Fruit fly (Drosophila melanogaster) whole organism, embryonic: ENCODE data around the gene Nup358.

Experiments
- Ada2b ChIP-seq: fragments of 200-800 bp; sonication (Bioruptor generic); IDR thresholded peaks from 2 replicates; pipeline ENCODE4 v1.3.6; 2022; ENCODE audit warnings: missing biosample characterization, missing genetic modification characterization
- Bdp1 ChIP-seq: fragments of 200-800 bp; sonication (Bioruptor generic); optimal IDR thresholded peaks from 3 replicates; lab custom pipeline; 2016; ENCODE audit warnings: missing biosample characterization, missing genetic modification characterization
- CG10267 ChIP-seq: fragments of 200-800 bp; sonication (Bioruptor generic); optimal IDR thresholded peaks from 2 replicates; lab custom pipeline; 2018; ENCODE audit warnings: missing biosample characterization, mild to moderate bottlenecking, missing genetic modification characterization, moderate library complexity
- CG11247 ChIP-seq: fragments of 200-800 bp; sonication (Bioruptor generic); IDR thresholded peaks from 2 replicates; pipeline ENCODE4 v1.3.6; 2022; ENCODE audit warnings: missing biosample characterization, missing genetic modification characterization
- CG1233 ChIP-seq: fragments of 200-800 bp; sonication (Bioruptor generic); optimal IDR thresholded peaks from 4 replicates; lab custom pipeline; 2018; ENCODE audit warnings: missing biosample characterization, mild to moderate bottlenecking, missing genetic modification characterization
- CG12391 ChIP-seq: fragments of 200-800 bp; sonication (Bioruptor generic); optimal IDR thresholded peaks from 3 replicates; lab custom pipeline; 2018; ENCODE audit warnings: missing biosample characterization, mild to moderate bottlenecking, missing genetic modification characterization, moderate library complexity
- CG17568 ChIP-seq: fragments of 200-800 bp; sonication (Bioruptor generic); optimal IDR thresholded peaks from 2 replicates; lab custom pipeline; 2018; ENCODE audit warnings: missing biosample characterization, mild to moderate bottlenecking, missing genetic modification characterization, moderate library complexity
- CG18599 ChIP-seq: fragments of 200-800 bp; sonication (Bioruptor generic); optimal IDR thresholded peaks from 3 replicates; lab custom pipeline; 2017; ENCODE audit warnings: missing biosample characterization, missing genetic modification characterization, mild to moderate bottlenecking, moderate library complexity, missing genetic modification reagents
- CG2116 ChIP-seq: fragments of 200-800 bp; sonication (Bioruptor generic); optimal IDR thresholded peaks from 3 replicates; lab custom pipeline; 2018; ENCODE audit warnings: missing biosample characterization, mild to moderate bottlenecking, missing genetic modification characterization
- CG2120 ChIP-seq: fragments of 200-800 bp; sonication (Bioruptor generic); optimal IDR thresholded peaks from 3 replicates; lab custom pipeline; 2016; ENCODE audit warnings: missing biosample characterization, missing genetic modification characterization
- CG2678 ChIP-seq: fragments of 200-800 bp; sonication (Bioruptor generic); optimal IDR thresholded peaks from 3 replicates; lab custom pipeline; 2019; ENCODE audit warnings: missing biosample characterization, mild to moderate bottlenecking, missing genetic modification characterization, moderate library complexity
- CG30403 ChIP-seq: fragments of 200-800 bp; sonication (Bioruptor generic); optimal IDR thresholded peaks from 3 replicates; lab custom pipeline; 2016; ENCODE audit warnings: missing biosample characterization, missing genetic modification characterization
- CG34224 ChIP-seq: fragments of 200-800 bp; sonication (Bioruptor generic); IDR thresholded peaks from 3 replicates; pipeline ENCODE4 v1.3.6; 2022; ENCODE audit warnings: missing biosample characterization, missing genetic modification characterization; ENCODE audit not compliant: partially characterized antibody
- CG42726 ChIP-seq: fragments of 200-800 bp; sonication (Bioruptor generic); IDR thresholded peaks from 2 replicates; pipeline ENCODE4 v1.3.6; 2022; ENCODE audit warnings: missing biosample characterization, missing genetic modification characterization; ENCODE audit not compliant: partially characterized antibody
- CG4617 ChIP-seq: fragments of 200-800 bp; sonication (Bioruptor generic); optimal IDR thresholded peaks from 3 replicates; lab custom pipeline; 2016; ENCODE audit warnings: missing biosample characterization, missing genetic modification characterization, borderline replicate concordance
- CG7987 ChIP-seq: fragments of 200-800 bp; sonication (Bioruptor generic); optimal IDR thresholded peaks from 2 replicates; lab custom pipeline; 2018; ENCODE audit warnings: missing biosample characterization, mild to moderate bottlenecking, missing genetic modification characterization, moderate library complexity
- CG8290 ChIP-seq, 3 experiments: fragments of 200-800 bp; sonication (Bioruptor generic); optimal IDR thresholded peaks; 2 replicates each; lab custom pipeline; 2016 to 2019; ENCODE audit warnings: missing biosample characterization in 3 of 3, missing genetic modification characterization in 3 of 3, mild to moderate bottlenecking in 2 of 3, moderate library complexity in 1 of 3
- CG9437 ChIP-seq: fragments of 200-800 bp; sonication (Bioruptor generic); optimal IDR thresholded peaks from 2 replicates; lab custom pipeline; 2018; ENCODE audit warnings: missing biosample characterization, mild to moderate bottlenecking, missing genetic modification characterization
- Camta ChIP-seq: fragments of 200-800 bp; sonication (Bioruptor generic); optimal IDR thresholded peaks from 2 replicates; lab custom pipeline; 2016; ENCODE audit warnings: missing biosample characterization, missing genetic modification characterization
- CkIIα-i1 ChIP-seq: fragments of 200-800 bp; sonication (Bioruptor generic); IDR thresholded peaks from 2 replicates; pipeline ENCODE4 v1.3.6; 2022; ENCODE audit warnings: missing biosample characterization, missing genetic modification characterization
- D19B ChIP-seq: fragments of 200-800 bp; sonication (Bioruptor generic); optimal IDR thresholded peaks from 2 replicates; lab custom pipeline; 2017; ENCODE audit warnings: missing biosample characterization, mild to moderate bottlenecking, missing genetic modification characterization
- Hmx ChIP-seq: fragments of 200-800 bp; sonication (Bioruptor generic); optimal IDR thresholded peaks from 2 replicates; lab custom pipeline; 2016; ENCODE audit warnings: missing biosample characterization, missing genetic modification characterization
- MESR4 ChIP-seq: fragments of 200-800 bp; sonication (Bioruptor generic); optimal IDR thresholded peaks from 2 replicates; lab custom pipeline; 2018; ENCODE audit warnings: missing biosample characterization, mild to moderate bottlenecking, missing genetic modification characterization, moderate library complexity
- Meics ChIP-seq: fragments of 200-800 bp; sonication (Bioruptor generic); optimal IDR thresholded peaks from 2 replicates; lab custom pipeline; 2017; ENCODE audit warnings: missing biosample characterization, mild to moderate bottlenecking, missing genetic modification characterization
- Pdp1 ChIP-seq, 2 experiments: fragments of 200-800 bp; sonication (Bioruptor generic); optimal IDR thresholded peaks; 3 replicates each; lab custom pipeline; 2016; ENCODE audit warnings: missing biosample characterization in 2 of 2, missing genetic modification characterization in 2 of 2, mild to moderate bottlenecking in 1 of 2, moderate library complexity in 1 of 2
- Ptx1 ChIP-seq: fragments of 200-800 bp; sonication (Bioruptor generic); IDR thresholded peaks from 2 replicates; pipeline ENCODE4 v1.3.6; 2022; ENCODE audit warnings: missing biosample characterization, missing genetic modification characterization
- Rfx ChIP-seq: fragments of 200-800 bp; sonication (Bioruptor generic); IDR thresholded peaks from 2 replicates; pipeline ENCODE4 v1.3.6; 2022; ENCODE audit warnings: missing biosample characterization, missing genetic modification characterization
- Scr ChIP-seq: fragments of 200-800 bp; sonication (Bioruptor generic); IDR thresholded peaks from 2 replicates; pipeline ENCODE4 v1.3.6; 2022; ENCODE audit warnings: missing biosample characterization, missing genetic modification characterization; ENCODE audit not compliant: partially characterized antibody
- Sry-δ ChIP-seq: fragments of 200-800 bp; sonication (Bioruptor generic); optimal IDR thresholded peaks from 2 replicates; lab custom pipeline; 2016; ENCODE audit warnings: missing biosample characterization, missing genetic modification characterization
- Vsx1 ChIP-seq: fragments of 200-800 bp; sonication (Bioruptor generic); optimal IDR thresholded peaks from 2 replicates; lab custom pipeline; 2017; ENCODE audit warnings: missing biosample characterization, mild to moderate bottlenecking, missing genetic modification characterization, missing genetic modification reagents
- cg ChIP-seq: fragments of 200-800 bp; sonication (Bioruptor generic); optimal IDR thresholded peaks from 3 replicates; lab custom pipeline; 2019; ENCODE audit warnings: missing biosample characterization, mild to moderate bottlenecking, missing genetic modification characterization, moderate library complexity
- chinmo ChIP-seq: fragments of 200-800 bp; sonication (Bioruptor generic); IDR thresholded peaks from 4 replicates; pipeline ENCODE4 v1.3.6; 2022; ENCODE audit warnings: missing biosample characterization, missing genetic modification characterization; ENCODE audit not compliant: partially characterized antibody
- dysf ChIP-seq: fragments of 200-800 bp; sonication (Bioruptor generic); IDR thresholded peaks from 3 replicates; pipeline ENCODE4 v1.3.6; 2022; ENCODE audit warnings: missing biosample characterization, missing genetic modification characterization
- exex ChIP-seq: fragments of 200-800 bp; sonication (Bioruptor generic); optimal IDR thresholded peaks from 4 replicates; lab custom pipeline; 2018; ENCODE audit warnings: missing biosample characterization, mild to moderate bottlenecking, missing genetic modification characterization, moderate library complexity
- ftz-f1 ChIP-seq: fragments of 200-800 bp; sonication (Bioruptor generic); optimal IDR thresholded peaks from 2 replicates; lab custom pipeline; 2016; ENCODE audit warnings: missing biosample characterization, missing genetic modification characterization
- grau ChIP-seq: fragments of 200-800 bp; optimal IDR thresholded peaks from 3 replicates; lab custom pipeline; 2019; ENCODE audit warnings: missing biosample characterization, mild to moderate bottlenecking, missing genetic modification characterization, moderate library complexity
- kay ChIP-seq: fragments of 200-800 bp; sonication (Bioruptor generic); optimal IDR thresholded peaks from 2 replicates; lab custom pipeline; 2016; ENCODE audit warnings: missing biosample characterization, missing genetic modification characterization
- luna ChIP-seq: fragments of 200-800 bp; sonication (Bioruptor generic); optimal IDR thresholded peaks from 2 replicates; lab custom pipeline; 2016; ENCODE audit warnings: missing biosample characterization, missing genetic modification characterization
- nau ChIP-seq: fragments of 200-800 bp; sonication (Bioruptor generic); optimal IDR thresholded peaks from 3 replicates; lab custom pipeline; 2017; ENCODE audit warnings: missing biosample characterization, mild to moderate bottlenecking, missing genetic modification characterization, missing genetic modification reagents
- nmo ChIP-seq: fragments of 200-800 bp; sonication (Bioruptor generic); optimal IDR thresholded peaks from 2 replicates; lab custom pipeline; 2018; ENCODE audit warnings: missing biosample characterization, mild to moderate bottlenecking, missing genetic modification characterization, moderate library complexity
- pum ChIP-seq: fragments of 200-800 bp; sonication (Bioruptor generic); optimal IDR thresholded peaks from 2 replicates; lab custom pipeline; 2016; ENCODE audit warnings: missing biosample characterization, missing genetic modification characterization
- repo ChIP-seq: fragments of 200-800 bp; sonication (Bioruptor generic); optimal IDR thresholded peaks from 2 replicates; lab custom pipeline; 2016; ENCODE audit warnings: missing biosample characterization, missing genetic modification characterization
- run ChIP-seq: fragments of 200-800 bp; sonication (Bioruptor generic); optimal IDR thresholded peaks from 3 replicates; lab custom pipeline; 2018; ENCODE audit warnings: missing biosample characterization, mild to moderate bottlenecking, missing genetic modification characterization
- sens ChIP-seq: fragments of 200-800 bp; sonication (Bioruptor generic); peaks from one replicate; lab custom pipeline; 2016; ENCODE audit warnings: missing biosample characterization, missing genetic modification characterization
- sna ChIP-seq: fragments of 200-800 bp; sonication (Bioruptor generic); IDR thresholded peaks from 2 replicates; pipeline ENCODE4 v1.3.6; 2022; ENCODE audit warnings: missing biosample characterization, missing genetic modification characterization; ENCODE audit not compliant: partially characterized antibody
- tgo ChIP-seq: fragments of 200-800 bp; sonication (Bioruptor generic); IDR thresholded peaks from 3 replicates; pipeline ENCODE4 v1.3.6; 2022; ENCODE audit warnings: missing biosample characterization, missing genetic modification characterization
- trem ChIP-seq: fragments of 200-800 bp; optimal IDR thresholded peaks from 3 replicates; lab custom pipeline; 2019; ENCODE audit warnings: missing biosample characterization, mild to moderate bottlenecking, missing genetic modification characterization, moderate library complexity
- unpg ChIP-seq: fragments of 200-800 bp; sonication (Bioruptor generic); optimal IDR thresholded peaks from 3 replicates; lab custom pipeline; 2018; ENCODE audit warnings: missing biosample characterization, mild to moderate bottlenecking, missing genetic modification characterization, moderate library complexity
- vnd ChIP-seq: fragments of 200-800 bp; sonication (Bioruptor generic); IDR thresholded peaks from 3 replicates; pipeline ENCODE4 v1.3.6; 2022; ENCODE audit warnings: missing biosample characterization, missing genetic modification characterization; ENCODE audit not compliant: partially characterized antibody

Nup358 gene

DNA sequence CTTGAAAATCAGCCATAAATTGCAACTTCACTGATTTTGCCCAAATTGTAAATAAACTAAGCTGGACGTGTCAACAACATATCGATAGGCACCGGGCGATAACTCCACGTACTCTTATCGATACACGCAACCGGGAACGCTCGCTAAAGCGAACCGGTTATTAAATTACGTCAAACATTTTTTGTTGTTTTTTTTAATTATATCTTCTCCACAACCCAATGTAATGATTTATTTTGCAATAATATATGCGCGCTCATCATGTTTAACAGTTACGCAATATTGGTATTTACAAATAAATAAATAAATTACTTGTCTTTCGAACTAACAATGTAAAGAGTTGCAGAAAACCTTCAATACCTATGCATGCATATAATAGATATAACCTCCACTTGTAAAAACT, 34.0 kb upstream of the Nup358 start, which contains the start of gene Saysd1 (continued):
- TF ChIP-seq dysf (GFP tag; lab: Robert Waterston, UW) (peak; percentile 45; the same call in 1 of the 3 replicates), nau (GFP tag; lab: Kevin White, UChicago) (no peak), nmo (GFP tag; lab: Kevin White, UChicago) (peak; percentile 26), Scr (GFP tag; lab: Robert Waterston, UW) (peak; percentile 86), CG42726 (GFP tag; lab: Robert Waterston, UW) (peak; percentile 29; the same call in 1 of the 2 replicates), sens (peak; percentile 88), Hmx (peak; percentile 10), grau (tag; lab: Kevin White, UChicago) (peak; percentile 71), Vsx1 (GFP tag; lab: Kevin White, UChicago) (peak; percentile 30), CG2116 (GFP tag; lab: Kevin White, UChicago) (peak; percentile 46), CG2678 (tag; lab: Kevin White, UChicago) (no peak), CkIIα-i1 (no peak), exex (tag; lab: Kevin White, UChicago) (peak; percentile 9), luna (GFP tag; lab: Kevin White, UChicago) (no peak), CG17568 (no peak), Rfx (GFP tag; lab: Robert Waterston, UW) (peak; percentile 79), CG30403 (GFP tag; lab: Kevin White, UChicago) (peak; percentile 20), sna (peak; percentile 88), repo (peak; percentile 15), chinmo (GFP tag; lab: Robert Waterston, UW) (peak; percentile 82; the same call in 1 of the 4 replicates), Ptx1 (GFP tag; lab: Robert Waterston, UW) (peak; percentile 66), CG4617 (GFP tag; lab: Kevin White, UChicago) (no peak), CG11247 (peak; percentile 62), CG34224 (GFP tag; lab: Robert Waterston, UW) (peak; percentile 91), CG1233 (GFP tag; lab: Kevin White, UChicago) (peak; percentile 13), Meics (GFP tag; lab: Kevin White, UChicago) (peak; percentile 44), D19B (GFP tag; lab: Kevin White, UChicago) (no peak), tgo (GFP tag; lab: Robert Waterston, UW) (peak; percentile 21; the same call in 2 of the 3 replicates), CG2120 (GFP tag; lab: Kevin White, UChicago) (peak; percentile 6), ftz-f1 (GFP tag; lab: Kevin White, UChicago) (peak; percentile 33), CG8290 (GFP tag; optimal IDR thresholded peaks at IDR 0.05; lab: Kevin White, UChicago) (peak; percentile 4), CG8290 (tag; optimal IDR thresholded peaks at IDR 0.05; lab: Kevin White, UChicago) (peak in 1 of 2 experiments; percentile 5), MESR4 (GFP tag; lab: Kevin White, UChicago) (peak; percentile 32), CG9437 (GFP tag; lab: Kevin White, UChicago) (peak; percentile 77), unpg (GFP tag; lab: Kevin White, UChicago) (peak; percentile 9), Sry-δ (GFP tag; lab: Kevin White, UChicago) (peak; percentile 71), Camta (GFP tag; lab: Kevin White, UChicago) (peak; percentile 4), run (tag; lab: Kevin White, UChicago) (no peak), pum (GFP tag; lab: Kevin White, UChicago) (no peak), trem (peak; percentile 17), vnd (GFP tag; lab: Robert Waterston, UW) (peak; percentile 78), CG7987 (GFP tag; lab: Kevin White, UChicago) (peak; percentile 11), Ada2b (GFP tag; lab: Robert Waterston, UW) (peak; percentile 48; the same call in 1 of the 2 replicates), Pdp1 (GFP tag; optimal IDR thresholded peaks at IDR 0.05; lab: Kevin White, UChicago) (peak in 1 of 2 experiments; percentile 88), kay (peak; percentile 14), CG10267 (peak; percentile 16), cg (GFP tag; lab: Kevin White, UChicago) (no peak), CG12391 (no peak), CG18599 (GFP tag; lab: Kevin White, UChicago) (peak; percentile 32), Bdp1 (GFP tag; lab: Kevin White, UChicago) (no peak)
